Fruit fly (Drosophila melanogaster): ENCODE results near the gene Snmp1.

Gene Snmp1

dm6 chr3R:21130050-21130449, 38.0 kb downstream of the Snmp1 start, which contains the start of gene Ice2 (continued):
- TF ChIP-seq amos (GFP tag; IDR thresholded peaks at IDR 0.05; ENCODE audit: partially characterized antibody) (no peak; the same call in 1 of the 2 replicates), MBD-R2 (GFP tag; IDR thresholded peaks at IDR 0.05) (peak; percentile 57), org-1 (GFP tag; optimal IDR thresholded peaks at IDR 0.05) (no peak), Med (GFP tag) (peak; percentile 76), ttk (GFP tag; IDR thresholded peaks at IDR 0.05) (no peak), Side (GFP tag; optimal IDR thresholded peaks at IDR 0.05) (no peak), CG3163 (GFP tag; optimal IDR thresholded peaks at IDR 0.05) (no peak), lmd (GFP tag; IDR thresholded peaks at IDR 0.05) (no peak), CG12155 (GFP tag; optimal IDR thresholded peaks at IDR 0.05) (no peak), CG9215 (GFP tag; IDR thresholded peaks at IDR 0.05) (no peak), Poxn (GFP tag; IDR thresholded peaks at IDR 0.05) (no peak), tll (GFP tag; optimal IDR thresholded peaks at IDR 0.05) (no peak), CG11560 (tag; IDR thresholded peaks at IDR 0.05) (no peak), E2f1 (GFP tag; IDR thresholded peaks at IDR 0.05) (no peak), dpn (GFP tag; optimal IDR thresholded peaks at IDR 0.05) (no peak), CG10543 (GFP tag; optimal IDR thresholded peaks at IDR 0.05) (no peak), CG13624 (GFP tag; optimal IDR thresholded peaks at IDR 0.05) (no peak), h (optimal IDR thresholded peaks at IDR 0.05) (no peak), CG16815 (GFP tag; optimal IDR thresholded peaks at IDR 0.05) (no peak), CG12744 (GFP tag; optimal IDR thresholded peaks at IDR 0.05) (no peak), CG31388 (GFP tag; optimal IDR thresholded peaks at IDR 0.05) (no peak), Kr (GFP tag; optimal IDR thresholded peaks at IDR 0.05) (no peak), CG2129 (GFP tag; IDR thresholded peaks at IDR 0.05; ENCODE audit: partially characterized antibody) (no peak), gt (GFP tag; IDR thresholded peaks at IDR 0.05) (no peak), HLH3B (GFP tag; IDR thresholded peaks at IDR 0.05) (no peak), Elba2 (GFP tag; optimal IDR thresholded peaks at IDR 0.05) (no peak), bbx (GFP tag; IDR thresholded peaks at IDR 0.05; ENCODE audit: partially characterized antibody) (peak; percentile 38; the same call in 1 of the 2 replicates), CG17328 (GFP tag; IDR thresholded peaks at IDR 0.05) (no peak), CG10267 (tag; optimal IDR thresholded peaks at IDR 0.05) (peak; percentile 63), CG7271 (tag; optimal IDR thresholded peaks at IDR 0.05) (no peak), gro (GFP tag; optimal IDR thresholded peaks at IDR 0.05) (no peak), psq (GFP tag; optimal IDR thresholded peaks at IDR 0.05) (no peak), CG17568 (GFP tag; optimal IDR thresholded peaks at IDR 0.05) (no peak), CG9817 (tag; optimal IDR thresholded peaks at IDR 0.05) (no peak), CG13894 (tag; optimal IDR thresholded peaks at IDR 0.05) (no peak), tna (GFP tag; IDR thresholded peaks at IDR 0.05; ENCODE audit: partially characterized antibody) (no peak), Pdp1 (GFP tag; optimal IDR thresholded peaks at IDR 0.05) (no peak), CG14441 (GFP tag; IDR thresholded peaks at IDR 0.05) (no peak), Xbp1 (GFP tag; optimal IDR thresholded peaks at IDR 0.05) (no peak), GATAe (GFP tag; conservative IDR thresholded peaks at IDR 0.05) (no peak), Bgb (GFP tag; IDR thresholded peaks at IDR 0.05; ENCODE audit: partially characterized antibody) (peak; percentile 47; the same call in 1 of the 2 replicates), wek (GFP tag; optimal IDR thresholded peaks at IDR 0.05) (no peak), Doc2 (GFP tag; IDR thresholded peaks at IDR 0.05) (no peak), mirr (GFP tag; optimal IDR thresholded peaks at IDR 0.05) (no peak), CG13123 (GFP tag; optimal IDR thresholded peaks at IDR 0.05) (no peak), seq (GFP tag; IDR thresholded peaks at IDR 0.05) (no peak), CG31441 (GFP tag; IDR thresholded peaks at IDR 0.05) (no peak), CG6813 (GFP tag; optimal IDR thresholded peaks at IDR 0.05) (no peak), CG4730 (GFP tag; IDR thresholded peaks at IDR 0.05) (no peak), pros (GFP tag; optimal IDR thresholded peaks at IDR 0.05) (no peak), Camta (GFP tag; optimal IDR thresholded peaks at IDR 0.05) (no peak), CG17802 (tag; optimal IDR thresholded peaks at IDR 0.05) (no peak)
